Fruit fly (Drosophila melanogaster): ENCODE data around the gene CG2278.

DNA sequence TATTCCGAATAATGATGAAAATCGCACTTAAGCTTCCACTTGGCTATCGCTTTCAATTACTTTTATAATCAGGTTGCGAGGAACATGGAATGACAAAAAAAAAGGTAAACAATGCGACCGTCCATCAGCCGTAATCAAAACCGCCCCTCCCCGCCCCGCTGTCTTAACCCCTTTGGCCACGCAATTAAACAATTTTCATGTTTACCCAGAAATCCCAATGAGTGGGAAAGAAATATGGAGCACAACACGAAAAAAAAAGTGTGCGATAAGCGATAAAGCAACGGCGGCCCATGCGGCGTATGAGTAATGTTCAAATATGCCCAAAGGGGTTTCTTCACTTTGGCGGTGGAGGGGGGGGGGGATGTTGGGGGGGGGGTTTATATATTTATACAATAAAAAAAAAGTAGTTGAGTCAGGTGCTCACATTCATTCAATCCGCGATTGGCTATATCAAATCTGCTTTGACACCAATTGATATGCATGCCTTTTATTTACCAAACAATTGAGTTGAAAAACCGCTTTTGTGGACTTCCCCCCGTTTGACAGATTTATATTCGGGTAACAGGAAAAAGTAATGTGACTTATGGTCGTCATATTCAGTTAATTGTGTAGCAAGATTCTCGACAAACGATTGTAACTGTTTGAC, 29.0 kb upstream of the CG2278 start:
- TF ChIP-seq psq (optimal IDR thresholded peaks at IDR 0.05) (no peak), ttk (optimal IDR thresholded peaks at IDR 0.05) (no peak), h (optimal IDR thresholded peaks at IDR 0.05) (no peak), Myc (optimal IDR thresholded peaks at IDR 0.05) (no peak), insv (optimal IDR thresholded peaks at IDR 0.05) (no peak), Sin3A (optimal IDR thresholded peaks at IDR 0.05) (no peak)
